Fruit fly (Drosophila melanogaster) whole organism, embryonic: ENCODE data around the gene Trm7-34.

Source experiments
- Asciz ChIP-seq: fragments of 200-800 bp; sonication (Bioruptor generic); optimal IDR thresholded peaks from 2 replicates; lab custom pipeline; 2017; ENCODE audit warnings: missing biosample characterization, mild to moderate bottlenecking, missing genetic modification characterization, missing genetic modification reagents
- Atf6 ChIP-seq: fragments of 200-800 bp; sonication (Bioruptor generic); IDR thresholded peaks from 2 replicates; pipeline ENCODE4 v1.3.6; 2022; ENCODE audit warnings: missing biosample characterization, missing genetic modification characterization
- Blimp-1 ChIP-seq: fragments of 200-800 bp; sonication (Bioruptor generic); optimal IDR thresholded peaks from 3 replicates; lab custom pipeline; 2018; ENCODE audit warnings: missing biosample characterization, missing genetic modification characterization, mild to moderate bottlenecking, moderate library complexity, missing genetic modification reagents
- CG11085 ChIP-seq: fragments of 200-800 bp; sonication (Bioruptor generic); IDR thresholded peaks from 2 replicates; pipeline ENCODE4 v1.3.6; 2022; ENCODE audit warnings: missing biosample characterization, missing genetic modification characterization
- CG12236 ChIP-seq: fragments of 200-800 bp; sonication (Bioruptor generic); optimal IDR thresholded peaks from 2 replicates; lab custom pipeline; 2016; ENCODE audit warnings: missing biosample characterization, missing genetic modification characterization
- CG12769 ChIP-seq: fragments of 200-800 bp; sonication (Bioruptor generic); optimal IDR thresholded peaks from 2 replicates; lab custom pipeline; 2019; ENCODE audit warnings: missing biosample characterization, mild to moderate bottlenecking, missing genetic modification characterization, moderate library complexity
- CG14667 ChIP-seq: fragments of 200-800 bp; sonication (Bioruptor generic); IDR thresholded peaks from 2 replicates; pipeline ENCODE4 v1.3.6; 2022; ENCODE audit warnings: missing biosample characterization, missing genetic modification characterization
- CG15269 ChIP-seq: fragments of 200-800 bp; sonication (Bioruptor generic); optimal IDR thresholded peaks from 2 replicates; lab custom pipeline; 2018; ENCODE audit warnings: missing biosample characterization, mild to moderate bottlenecking, missing genetic modification characterization, moderate library complexity
- CG1602 ChIP-seq: fragments of 200-800 bp; sonication (Bioruptor generic); optimal IDR thresholded peaks from 3 replicates; lab custom pipeline; 2016; ENCODE audit warnings: missing biosample characterization, missing genetic modification characterization
- CG17186 ChIP-seq: fragments of 200-800 bp; sonication (Bioruptor generic); optimal IDR thresholded peaks from 3 replicates; lab custom pipeline; 2017; ENCODE audit warnings: missing biosample characterization, missing genetic modification reagents, missing genetic modification characterization
- CG18262 ChIP-seq: fragments of 200-800 bp; optimal IDR thresholded peaks from 3 replicates; lab custom pipeline; 2019; ENCODE audit warnings: missing biosample characterization, mild to moderate bottlenecking, missing genetic modification characterization, moderate library complexity
- CG30431 ChIP-seq: fragments of 200-800 bp; sonication (Bioruptor generic); optimal IDR thresholded peaks from 2 replicates; lab custom pipeline; 2017; ENCODE audit warnings: missing biosample characterization, missing genetic modification characterization
- CG31224 ChIP-seq: fragments of 200-800 bp; sonication (Bioruptor generic); IDR thresholded peaks from 2 replicates; pipeline ENCODE4 v1.3.6; 2022; ENCODE audit warnings: missing biosample characterization, missing genetic modification characterization
- CG32767 ChIP-seq: fragments of 200-800 bp; sonication (Bioruptor generic); IDR thresholded peaks from 2 replicates; pipeline ENCODE4 v1.3.6; 2022; ENCODE audit warnings: missing biosample characterization, missing genetic modification characterization
- CG32772 ChIP-seq: fragments of 200-800 bp; sonication (Bioruptor generic); IDR thresholded peaks from 2 replicates; pipeline ENCODE4 v1.3.6; 2022; ENCODE audit warnings: missing biosample characterization, missing genetic modification characterization
- CG4328 ChIP-seq: fragments of 200-800 bp; sonication (Bioruptor generic); optimal IDR thresholded peaks from 3 replicates; lab custom pipeline; 2017; ENCODE audit warnings: missing biosample characterization, missing genetic modification reagents, missing genetic modification characterization
- CG4730 ChIP-seq: fragments of 200-800 bp; sonication (Bioruptor generic); IDR thresholded peaks from 2 replicates; pipeline ENCODE4 v1.3.6; 2022; ENCODE audit warnings: missing biosample characterization, missing genetic modification characterization
- CG6654 ChIP-seq: fragments of 200-800 bp; sonication (Bioruptor generic); optimal IDR thresholded peaks from 2 replicates; lab custom pipeline; 2017; ENCODE audit warnings: missing biosample characterization, mild to moderate bottlenecking, missing genetic modification characterization
- CG8281 ChIP-seq: fragments of 200-800 bp; sonication (Bioruptor generic); optimal IDR thresholded peaks from 2 replicates; lab custom pipeline; 2018; ENCODE audit warnings: missing biosample characterization, mild to moderate bottlenecking, missing genetic modification characterization, moderate library complexity
- CG9727 ChIP-seq: fragments of 200-800 bp; sonication (Bioruptor generic); optimal IDR thresholded peaks from 3 replicates; lab custom pipeline; 2017; ENCODE audit warnings: missing biosample characterization, mild to moderate bottlenecking, missing genetic modification characterization
- CG9932 ChIP-seq: fragments of 200-800 bp; sonication (Bioruptor generic); IDR thresholded peaks from 2 replicates; pipeline ENCODE4 v1.3.6; 2022; ENCODE audit warnings: missing biosample characterization, missing genetic modification characterization
- Chrac-16 ChIP-seq: fragments of 200-800 bp; sonication (Bioruptor generic); optimal IDR thresholded peaks from 3 replicates; lab custom pipeline; 2016; ENCODE audit warnings: missing biosample characterization, missing genetic modification characterization
- Dll ChIP-seq: fragments of 200-800 bp; sonication (Bioruptor generic); IDR thresholded peaks from 4 replicates; pipeline ENCODE4 v1.3.6; 2022; ENCODE audit warnings: missing biosample characterization, missing genetic modification characterization; ENCODE audit not compliant: partially characterized antibody
- Gug ChIP-seq: fragments of 200-800 bp; sonication (Bioruptor generic); IDR thresholded peaks from 4 replicates; pipeline ENCODE4 v1.3.6; 2022; ENCODE audit warnings: missing biosample characterization, missing genetic modification characterization
- Hmx ChIP-seq: fragments of 200-800 bp; sonication (Bioruptor generic); optimal IDR thresholded peaks from 2 replicates; lab custom pipeline; 2016; ENCODE audit warnings: missing biosample characterization, missing genetic modification characterization
- Hr51 ChIP-seq, 2 experiments: fragments of 200-800 bp; sonication (Bioruptor generic); optimal IDR thresholded peaks; 2 replicates in 1 of 2; 3 replicates in 1 of 2; lab custom pipeline; 2016 to 2018; ENCODE audit warnings: missing biosample characterization in 2 of 2, missing genetic modification characterization in 2 of 2, mild to moderate bottlenecking in 1 of 2, moderate library complexity in 1 of 2
- Meics ChIP-seq: fragments of 200-800 bp; sonication (Bioruptor generic); optimal IDR thresholded peaks from 2 replicates; lab custom pipeline; 2017; ENCODE audit warnings: missing biosample characterization, mild to moderate bottlenecking, missing genetic modification characterization
- Oaz ChIP-seq: fragments of 200-800 bp; sonication (Bioruptor generic); IDR thresholded peaks from 2 replicates; pipeline ENCODE4 v1.3.6; 2022; ENCODE audit warnings: missing biosample characterization, missing genetic modification characterization
- Ptx1 ChIP-seq: fragments of 200-800 bp; sonication (Bioruptor generic); IDR thresholded peaks from 2 replicates; pipeline ENCODE4 v1.3.6; 2022; ENCODE audit warnings: missing biosample characterization, missing genetic modification characterization
- Rx ChIP-seq: fragments of 200-800 bp; sonication (Bioruptor generic); IDR thresholded peaks from 2 replicates; pipeline ENCODE4 v1.3.6; 2022; ENCODE audit warnings: missing biosample characterization, missing genetic modification characterization
- Sin3A ChIP-seq: fragments of >200 bp; optimal IDR thresholded peaks from 2 replicates; lab custom pipeline; 2018
- Sry-β ChIP-seq: fragments of 200-800 bp; sonication (Bioruptor generic); optimal IDR thresholded peaks from 2 replicates; lab custom pipeline; 2018; ENCODE audit warnings: missing biosample characterization, mild to moderate bottlenecking, missing genetic modification characterization, moderate library complexity
- bbx ChIP-seq: fragments of 200-800 bp; sonication (Bioruptor generic); IDR thresholded peaks from 2 replicates; pipeline ENCODE4 v1.3.6; 2022; ENCODE audit warnings: missing biosample characterization, missing genetic modification characterization; ENCODE audit not compliant: partially characterized antibody
- bigmax ChIP-seq: fragments of 200-800 bp; sonication (Bioruptor generic); optimal IDR thresholded peaks from 2 replicates; lab custom pipeline; 2018; ENCODE audit warnings: missing biosample characterization, mild to moderate bottlenecking, missing genetic modification characterization
- btn ChIP-seq: fragments of 200-800 bp; sonication (Bioruptor generic); optimal IDR thresholded peaks from 2 replicates; lab custom pipeline; 2016; ENCODE audit warnings: missing biosample characterization, missing genetic modification characterization
- dan ChIP-seq: fragments of 200-800 bp; sonication (Bioruptor generic); IDR thresholded peaks from 2 replicates; pipeline ENCODE4 v1.3.6; 2022; ENCODE audit warnings: missing biosample characterization, missing genetic modification characterization
- dmrt11E ChIP-seq: fragments of 200-800 bp; sonication (Bioruptor generic); optimal IDR thresholded peaks from 3 replicates; lab custom pipeline; 2018; ENCODE audit warnings: missing biosample characterization, mild to moderate bottlenecking, missing genetic modification characterization, moderate library complexity
- ems ChIP-seq: fragments of 200-800 bp; sonication (Bioruptor generic); optimal IDR thresholded peaks from 3 replicates; lab custom pipeline; 2016; ENCODE audit warnings: missing biosample characterization, missing genetic modification characterization
- fru ChIP-seq: fragments of >200 bp; optimal IDR thresholded peaks from 2 replicates; lab custom pipeline; 2017
- gcm ChIP-seq: fragments of 200-800 bp; sonication (Bioruptor generic); optimal IDR thresholded peaks from 2 replicates; lab custom pipeline; 2019; ENCODE audit warnings: missing biosample characterization, mild to moderate bottlenecking, missing genetic modification characterization, moderate library complexity
- gcm2 ChIP-seq: fragments of 200-800 bp; sonication (Bioruptor generic); optimal IDR thresholded peaks from 2 replicates; lab custom pipeline; 2016; ENCODE audit warnings: missing biosample characterization, missing genetic modification characterization
- hb ChIP-seq: fragments of 200-800 bp; sonication (Bioruptor generic); IDR thresholded peaks from 3 replicates; pipeline ENCODE4 v1.3.6; 2022; ENCODE audit warnings: missing biosample characterization, missing genetic modification characterization; ENCODE audit not compliant: partially characterized antibody
- jing ChIP-seq: fragments of 200-800 bp; sonication (Bioruptor generic); optimal IDR thresholded peaks from 2 replicates; lab custom pipeline; 2018; ENCODE audit warnings: missing biosample characterization, mild to moderate bottlenecking, missing genetic modification characterization
- oc ChIP-seq: fragments of 200-800 bp; sonication (Bioruptor generic); optimal IDR thresholded peaks from 2 replicates; lab custom pipeline; 2018; ENCODE audit warnings: missing biosample characterization, mild to moderate bottlenecking, missing genetic modification characterization, moderate library complexity
- scrt ChIP-seq: fragments of 200-800 bp; sonication (Bioruptor generic); optimal IDR thresholded peaks from 2 replicates; lab custom pipeline; 2018; ENCODE audit warnings: missing biosample characterization, mild to moderate bottlenecking, missing genetic modification characterization, moderate library complexity
- sima ChIP-seq: fragments of 200-800 bp; sonication (Bioruptor generic); optimal IDR thresholded peaks from 2 replicates; lab custom pipeline; 2016; ENCODE audit warnings: missing biosample characterization, missing genetic modification characterization
- tna ChIP-seq: fragments of 200-800 bp; sonication (Bioruptor generic); IDR thresholded peaks from 2 replicates; pipeline ENCODE4 v1.3.6; 2022; ENCODE audit warnings: missing biosample characterization, missing genetic modification characterization; ENCODE audit not compliant: partially characterized antibody
- tup ChIP-seq: fragments of 200-800 bp; sonication (Bioruptor generic); optimal IDR thresholded peaks from 2 replicates; lab custom pipeline; 2016; ENCODE audit warnings: missing biosample characterization, mild to moderate bottlenecking, missing genetic modification characterization, moderate library complexity
- vvl ChIP-seq: fragments of 200-800 bp; sonication (Bioruptor generic); IDR thresholded peaks from 2 replicates; pipeline ENCODE4 v1.3.6; 2022; ENCODE audit warnings: missing biosample characterization, missing genetic modification characterization
- zf30C ChIP-seq: fragments of 200-800 bp; sonication (Bioruptor generic); optimal IDR thresholded peaks from 3 replicates; lab custom pipeline; 2018; ENCODE audit warnings: missing biosample characterization, mild to moderate bottlenecking, missing genetic modification characterization

Gene Trm7-34

DNA sequence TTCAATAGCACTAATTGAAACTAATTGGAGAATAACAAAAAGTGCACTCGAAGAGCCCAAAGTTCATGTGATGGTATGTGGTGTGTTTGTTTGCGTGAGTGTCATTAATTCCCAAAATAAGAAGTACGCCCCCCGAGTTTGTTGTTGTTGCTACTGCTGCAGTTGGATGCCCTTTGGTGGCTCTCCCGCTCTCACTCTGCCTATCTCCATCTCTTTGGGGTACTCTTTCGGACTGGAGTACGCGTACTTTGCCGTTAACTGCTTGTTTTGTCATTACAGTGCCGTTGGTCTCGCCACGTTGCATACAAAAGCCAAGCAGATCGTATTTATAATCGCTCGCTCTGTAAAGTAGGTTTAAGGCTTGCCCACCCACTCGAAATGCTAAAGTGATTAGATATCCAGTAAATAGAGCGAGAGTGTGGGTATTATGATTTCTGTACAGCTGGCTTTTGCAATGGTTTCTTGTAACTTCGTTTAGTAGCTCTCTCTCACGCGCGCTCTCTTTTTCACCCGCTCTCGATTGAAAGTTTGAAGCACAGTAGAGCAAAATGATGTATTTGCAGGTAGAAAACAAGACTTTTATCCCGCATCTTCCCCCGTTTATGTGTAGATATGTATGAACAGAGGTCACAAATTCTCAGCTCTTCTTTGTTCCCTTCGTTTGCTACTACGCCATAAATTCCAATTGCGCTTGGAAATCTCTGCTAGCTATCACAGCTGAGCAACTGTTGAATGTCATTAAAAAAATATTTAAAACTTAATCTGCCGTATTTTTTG lies 21.5 kb downstream of the Trm7-34 start (continued):
- peak; percentile 36 for TF ChIP-seq ems (GFP tag; lab: Kevin White, UChicago)
- peak; percentile 61 for TF ChIP-seq scrt (GFP tag; lab: Kevin White, UChicago)
- no peak for TF ChIP-seq sima (GFP tag; lab: Kevin White, UChicago)
- TF ChIP-seq Sry-β (GFP tag; lab: Kevin White, UChicago), result no peak
- no peak for TF ChIP-seq CG32767 (GFP tag; lab: Robert Waterston, UW)
- no peak for TF ChIP-seq Hmx (GFP tag; lab: Kevin White, UChicago)
- no peak for TF ChIP-seq CG9727 (GFP tag; lab: Kevin White, UChicago)
- TF ChIP-seq Ptx1 (GFP tag; lab: Robert Waterston, UW), result peak; percentile 17; the same call in 1 of the 2 replicates
- peak; percentile 34 for TF ChIP-seq Blimp-1 (GFP tag; lab: Kevin White, UChicago)
- no peak for TF ChIP-seq gcm2 (GFP tag; lab: Kevin White, UChicago)
- 0 out of 2 replicates have a peak, but pooled peaks have one; percentile 30 for TF ChIP-seq CG32772
- no peak for TF ChIP-seq hb
- TF ChIP-seq CG15269 (tag; lab: Kevin White, UChicago), result peak; percentile 60
- peak in 1 of 2 experiments; percentile 72 for TF ChIP-seq Hr51 (GFP tag; optimal IDR thresholded peaks at IDR 0.05; lab: Kevin White, UChicago)
- no peak for TF ChIP-seq bbx (GFP tag; lab: Robert Waterston, UW)
- TF ChIP-seq jing (GFP tag; lab: Kevin White, UChicago), result no peak
- peak; percentile 42 for TF ChIP-seq oc (tag; lab: Kevin White, UChicago)
- TF ChIP-seq Gug (GFP tag; lab: Robert Waterston, UW), result no peak
- TF ChIP-seq Dll, result no peak
- TF ChIP-seq CG30431 (GFP tag; lab: Kevin White, UChicago), result no peak
- TF ChIP-seq Sin3A (lab: Kevin White, UChicago), result no peak
- TF ChIP-seq CG1602 (GFP tag; lab: Kevin White, UChicago), result peak; percentile 28
- TF ChIP-seq tna (GFP tag; lab: Robert Waterston, UW), result no peak
- no peak for TF ChIP-seq CG17186 (GFP tag; lab: Kevin White, UChicago)
- no peak for TF ChIP-seq CG14667
- TF ChIP-seq Asciz (GFP tag; lab: Kevin White, UChicago), result peak; percentile 38
- peak; percentile 9 for TF ChIP-seq Chrac-16 (GFP tag; lab: Kevin White, UChicago)
- peak; percentile 17 for TF ChIP-seq CG12769 (tag; lab: Kevin White, UChicago)
- no peak for TF ChIP-seq bigmax (GFP tag; lab: Kevin White, UChicago)
- TF ChIP-seq CG9932 (GFP tag; lab: Robert Waterston, UW), result 0 out of 2 replicates have a peak, but pooled peaks have one; percentile 17
- TF ChIP-seq dan (GFP tag; lab: Robert Waterston, UW), result no peak
- peak; percentile 2 for TF ChIP-seq CG4328
- no peak for TF ChIP-seq Rx (GFP tag; lab: Robert Waterston, UW)
- no peak for TF ChIP-seq dmrt11E (tag; lab: Kevin White, UChicago)
- no peak for TF ChIP-seq CG12236 (GFP tag; lab: Kevin White, UChicago)
- no peak for TF ChIP-seq CG4730
- no peak for TF ChIP-seq tup (GFP tag; lab: Kevin White, UChicago)
- peak; percentile 36; the same call in 1 of the 2 replicates for TF ChIP-seq CG31224 (GFP tag; lab: Robert Waterston, UW)
- no peak for TF ChIP-seq fru (lab: Kevin White, UChicago)
- TF ChIP-seq CG8281 (tag; lab: Kevin White, UChicago), result peak; percentile 10
- TF ChIP-seq vvl (GFP tag; lab: Robert Waterston, UW), result no peak
- 0 out of 2 replicates have a peak, but pooled peaks have one; percentile 15 for TF ChIP-seq Atf6 (GFP tag; lab: Robert Waterston, UW)
- peak; percentile 14 for TF ChIP-seq CG18262 (tag; lab: Kevin White, UChicago)
- TF ChIP-seq Oaz (GFP tag; lab: Robert Waterston, UW), result no peak
- TF ChIP-seq Meics (GFP tag; lab: Kevin White, UChicago), result peak; percentile 63
- TF ChIP-seq btn (GFP tag; lab: Kevin White, UChicago), result peak; percentile 7
- TF ChIP-seq CG6654 (GFP tag; lab: Kevin White, UChicago), result no peak
- peak; percentile 55 for TF ChIP-seq gcm
- TF ChIP-seq zf30C, result no peak
- TF ChIP-seq CG11085 (GFP tag; lab: Robert Waterston, UW), result no peak
